Fruit fly (Drosophila melanogaster) whole organism, embryonic: ENCODE measurements around the gene hook.

ENCODE experiments used
- C15 ChIP-seq: fragments of 200-800 bp; sonication (Bioruptor generic); IDR thresholded peaks from 3 replicates; pipeline ENCODE4 v1.3.6; 2022; ENCODE audit warnings: missing biosample characterization, missing genetic modification characterization
- CG10565 ChIP-seq: fragments of 200-800 bp; sonication (Bioruptor generic); optimal IDR thresholded peaks from 3 replicates; lab custom pipeline; 2016; ENCODE audit warnings: missing biosample characterization, mild to moderate bottlenecking, missing genetic modification characterization
- CG11093 ChIP-seq: fragments of 200-800 bp; sonication (Bioruptor generic); IDR thresholded peaks from 3 replicates; pipeline ENCODE4 v1.3.6; 2022; ENCODE audit warnings: missing biosample characterization, missing genetic modification characterization
- CG11695 ChIP-seq: fragments of 200-800 bp; sonication (Bioruptor generic); IDR thresholded peaks from 3 replicates; pipeline ENCODE4 v1.3.6; 2022; ENCODE audit warnings: missing biosample characterization, missing genetic modification characterization
- CG13287 ChIP-seq: fragments of 200-800 bp; sonication (Bioruptor generic); IDR thresholded peaks from 2 replicates; pipeline ENCODE4 v1.3.6; 2022; ENCODE audit warnings: missing biosample characterization, missing genetic modification characterization; ENCODE audit not compliant: partially characterized antibody
- CG14050 ChIP-seq: fragments of 200-800 bp; sonication (Bioruptor generic); IDR thresholded peaks from 3 replicates; pipeline ENCODE4 v1.3.6; 2022; ENCODE audit warnings: missing biosample characterization, missing genetic modification characterization
- CG14860 ChIP-seq: fragments of 200-800 bp; sonication (Bioruptor generic); IDR thresholded peaks from 3 replicates; pipeline ENCODE4 v1.3.6; 2022; ENCODE audit warnings: missing biosample characterization, missing genetic modification characterization; ENCODE audit not compliant: partially characterized antibody
- CG1529 ChIP-seq: fragments of 200-800 bp; sonication (Bioruptor generic); optimal IDR thresholded peaks from 3 replicates; lab custom pipeline; 2018; ENCODE audit warnings: missing biosample characterization, missing genetic modification characterization
- CG16779 ChIP-seq: fragments of 200-800 bp; sonication (Bioruptor generic); IDR thresholded peaks from 2 replicates; pipeline ENCODE4 v1.3.6; 2022; ENCODE audit warnings: missing biosample characterization, missing genetic modification characterization
- CG16863 ChIP-seq: fragments of 200-800 bp; sonication (Bioruptor generic); optimal IDR thresholded peaks from 3 replicates; lab custom pipeline; 2016; ENCODE audit warnings: missing biosample characterization, missing genetic modification characterization
- CG17829 ChIP-seq: fragments of 200-800 bp; optimal IDR thresholded peaks from 2 replicates; lab custom pipeline; 2019; ENCODE audit warnings: missing biosample characterization, mild to moderate bottlenecking, missing genetic modification characterization, moderate library complexity
- CG1792 ChIP-seq: fragments of 200-800 bp; sonication (Bioruptor generic); optimal IDR thresholded peaks from 2 replicates; lab custom pipeline; 2016; ENCODE audit warnings: missing biosample characterization, missing genetic modification characterization
- CG2116 ChIP-seq: fragments of 200-800 bp; sonication (Bioruptor generic); optimal IDR thresholded peaks from 3 replicates; lab custom pipeline; 2018; ENCODE audit warnings: missing biosample characterization, mild to moderate bottlenecking, missing genetic modification characterization
- CG42726 ChIP-seq: fragments of 200-800 bp; sonication (Bioruptor generic); IDR thresholded peaks from 2 replicates; pipeline ENCODE4 v1.3.6; 2022; ENCODE audit warnings: missing biosample characterization, missing genetic modification characterization; ENCODE audit not compliant: partially characterized antibody
- CG4424 ChIP-seq: fragments of 200-800 bp; sonication (Bioruptor generic); optimal IDR thresholded peaks from 3 replicates; lab custom pipeline; 2016; ENCODE audit warnings: missing biosample characterization, missing genetic modification characterization
- CG6175 ChIP-seq: fragments of 200-800 bp; sonication (Bioruptor generic); IDR thresholded peaks from 3 replicates; pipeline ENCODE4 v1.3.6; 2022; ENCODE audit warnings: missing biosample characterization, missing genetic modification characterization
- CG6791 ChIP-seq: fragments of 200-800 bp; sonication (Bioruptor generic); IDR thresholded peaks from 3 replicates; pipeline ENCODE4 v1.3.6; 2022; ENCODE audit warnings: missing biosample characterization, missing genetic modification characterization; ENCODE audit not compliant: partially characterized antibody
- CG7372 ChIP-seq: fragments of 200-800 bp; sonication (Bioruptor generic); IDR thresholded peaks from 2 replicates; pipeline ENCODE4 v1.3.6; 2022; ENCODE audit warnings: missing biosample characterization, missing genetic modification characterization
- CG8944 ChIP-seq: fragments of 200-800 bp; sonication (Bioruptor generic); optimal IDR thresholded peaks from 3 replicates; lab custom pipeline; 2016; ENCODE audit warnings: missing biosample characterization, missing genetic modification characterization
- D19A ChIP-seq: fragments of 200-800 bp; optimal IDR thresholded peaks from 3 replicates; lab custom pipeline; 2019; ENCODE audit warnings: missing biosample characterization, mild to moderate bottlenecking, missing genetic modification characterization, moderate library complexity
- Dad ChIP-seq: fragments of 200-800 bp; sonication (Bioruptor generic); optimal IDR thresholded peaks from 3 replicates; lab custom pipeline; 2016; ENCODE audit warnings: missing biosample characterization, missing genetic modification characterization
- E2f2 ChIP-seq: fragments of 200-800 bp; sonication (Bioruptor generic); IDR thresholded peaks from 2 replicates; pipeline ENCODE4 v1.3.6; 2022; ENCODE audit warnings: missing biosample characterization, missing genetic modification characterization
- ERR ChIP-seq: fragments of 200-800 bp; sonication (Bioruptor generic); optimal IDR thresholded peaks from 2 replicates; lab custom pipeline; 2016; ENCODE audit warnings: missing biosample characterization, missing genetic modification characterization
- HmgZ ChIP-seq: fragments of 200-800 bp; sonication (Bioruptor generic); optimal IDR thresholded peaks from 2 replicates; lab custom pipeline; 2018; ENCODE audit warnings: missing biosample characterization, mild to moderate bottlenecking, missing genetic modification characterization
- Hr39 ChIP-seq: fragments of >200 bp; optimal IDR thresholded peaks from 2 replicates; lab custom pipeline; 2017
- Hr78 ChIP-seq, 2 experiments: fragments of 200-800 bp in 1 of 2; fragments of >200 bp in 1 of 2; sonication (Bioruptor generic) in 1 of 2; optimal IDR thresholded peaks; 2 replicates each; lab custom pipeline; 2017 to 2019; ENCODE audit warnings: missing biosample characterization in 2 of 2, missing genetic modification characterization in 2 of 2, mild to moderate bottlenecking in 1 of 2, moderate library complexity in 1 of 2
- Lim3 ChIP-seq: fragments of 200-800 bp; sonication (Bioruptor generic); IDR thresholded peaks from 2 replicates; pipeline ENCODE4 v1.3.6; 2022; ENCODE audit warnings: missing biosample characterization, missing genetic modification characterization
- MESR4 ChIP-seq: fragments of 200-800 bp; sonication (Bioruptor generic); optimal IDR thresholded peaks from 2 replicates; lab custom pipeline; 2018; ENCODE audit warnings: missing biosample characterization, mild to moderate bottlenecking, missing genetic modification characterization, moderate library complexity
- MTF-1 ChIP-seq: fragments of 200-800 bp; sonication (Bioruptor generic); optimal IDR thresholded peaks from 2 replicates; lab custom pipeline; 2018; ENCODE audit warnings: missing biosample characterization, mild to moderate bottlenecking, missing genetic modification characterization, borderline replicate concordance
- Mad ChIP-seq: fragments of 200-800 bp; sonication (Bioruptor generic); optimal IDR thresholded peaks from 2 replicates; lab custom pipeline; 2016; ENCODE audit warnings: missing biosample characterization, missing genetic modification characterization
- NC2β ChIP-seq: fragments of 200-800 bp; sonication (Bioruptor generic); optimal IDR thresholded peaks from 2 replicates; lab custom pipeline; 2016; ENCODE audit warnings: missing biosample characterization, missing genetic modification characterization
- NK7.1 ChIP-seq: fragments of 200-800 bp; sonication (Bioruptor generic); optimal IDR thresholded peaks from 3 replicates; lab custom pipeline; 2016; ENCODE audit warnings: missing biosample characterization, missing genetic modification characterization
- Sry-δ ChIP-seq: fragments of 200-800 bp; sonication (Bioruptor generic); optimal IDR thresholded peaks from 2 replicates; lab custom pipeline; 2016; ENCODE audit warnings: missing biosample characterization, missing genetic modification characterization
- ara ChIP-seq: fragments of 200-800 bp; sonication (Bioruptor generic); IDR thresholded peaks from 2 replicates; pipeline ENCODE4 v1.3.6; 2022; ENCODE audit warnings: missing biosample characterization, missing genetic modification characterization
- bigmax ChIP-seq: fragments of 200-800 bp; sonication (Bioruptor generic); optimal IDR thresholded peaks from 2 replicates; lab custom pipeline; 2018; ENCODE audit warnings: missing biosample characterization, mild to moderate bottlenecking, missing genetic modification characterization
- dm ChIP-seq: fragments of 200-800 bp; sonication (Bioruptor generic); optimal IDR thresholded peaks from 3 replicates; lab custom pipeline; 2016; ENCODE audit warnings: missing biosample characterization, missing genetic modification characterization
- fd102C ChIP-seq: fragments of 200-800 bp; sonication (Bioruptor generic); optimal IDR thresholded peaks from 2 replicates; lab custom pipeline; 2018; ENCODE audit warnings: missing biosample characterization, mild to moderate bottlenecking, missing genetic modification characterization, moderate library complexity
- insv ChIP-seq, 2 experiments: fragments of 200-800 bp; sonication (Bioruptor generic); optimal IDR thresholded peaks; 3 replicates each; lab custom pipeline; 2016 to 2018; ENCODE audit warnings: missing biosample characterization in 2 of 2, missing genetic modification characterization in 2 of 2
- mam ChIP-seq: fragments of 200-800 bp; sonication (Bioruptor generic); optimal IDR thresholded peaks from 3 replicates; lab custom pipeline; 2016; ENCODE audit warnings: missing biosample characterization, missing genetic modification characterization
- mld ChIP-seq: fragments of 200-800 bp; sonication (Bioruptor generic); IDR thresholded peaks from 3 replicates; pipeline ENCODE4 v1.3.6; 2022; ENCODE audit warnings: missing biosample characterization, missing genetic modification characterization; ENCODE audit not compliant: partially characterized antibody
- nom ChIP-seq: fragments of 200-800 bp; sonication (Bioruptor generic); optimal IDR thresholded peaks from 2 replicates; lab custom pipeline; 2017; ENCODE audit warnings: missing biosample characterization, missing genetic modification characterization, mild to moderate bottlenecking, moderate library complexity, missing genetic modification reagents
- p53 ChIP-seq: fragments of 200-800 bp; sonication (Bioruptor generic); optimal IDR thresholded peaks from 2 replicates; lab custom pipeline; 2016; ENCODE audit warnings: missing biosample characterization, missing genetic modification characterization
- row ChIP-seq: fragments of 200-800 bp; sonication (Bioruptor generic); IDR thresholded peaks from 3 replicates; pipeline ENCODE4 v1.3.6; 2022; ENCODE audit warnings: missing biosample characterization, missing genetic modification characterization
- sc ChIP-seq, 3 experiments: fragments of >200 bp in 2 of 3; fragments of 200-800 bp in 1 of 3; sonication (Bioruptor generic) in 1 of 3; optimal IDR thresholded peaks; 2 replicates in 2 of 3; 3 replicates in 1 of 3; lab custom pipeline; 2017; ENCODE audit warnings: mild to moderate bottlenecking in 1 of 3, missing biosample characterization in 1 of 3, missing genetic modification characterization in 1 of 3, missing genetic modification reagents in 1 of 3
- scrt ChIP-seq: fragments of 200-800 bp; sonication (Bioruptor generic); optimal IDR thresholded peaks from 2 replicates; lab custom pipeline; 2018; ENCODE audit warnings: missing biosample characterization, mild to moderate bottlenecking, missing genetic modification characterization, moderate library complexity
- sob ChIP-seq: fragments of 200-800 bp; sonication (Bioruptor generic); IDR thresholded peaks from 2 replicates; pipeline ENCODE4 v1.3.6; 2022; ENCODE audit warnings: missing biosample characterization, missing genetic modification characterization
- stc ChIP-seq: fragments of 200-800 bp; sonication (Bioruptor generic); IDR thresholded peaks from 2 replicates; pipeline ENCODE4 v1.3.6; 2022; ENCODE audit warnings: missing biosample characterization, missing genetic modification characterization
- tna ChIP-seq: fragments of 200-800 bp; sonication (Bioruptor generic); IDR thresholded peaks from 2 replicates; pipeline ENCODE4 v1.3.6; 2022; ENCODE audit warnings: missing biosample characterization, missing genetic modification characterization; ENCODE audit not compliant: partially characterized antibody
- unpg ChIP-seq: fragments of 200-800 bp; sonication (Bioruptor generic); optimal IDR thresholded peaks from 3 replicates; lab custom pipeline; 2018; ENCODE audit warnings: missing biosample characterization, mild to moderate bottlenecking, missing genetic modification characterization, moderate library complexity
- wor ChIP-seq: fragments of 200-800 bp; sonication (Bioruptor generic); IDR thresholded peaks from 2 replicates; pipeline ENCODE4 v1.3.6; 2022; ENCODE audit warnings: missing biosample characterization, missing genetic modification characterization

Gene hook

dm6 chr2L:19009130-19009529 lies 24.2 kb downstream of the hook start, which contains the start of gene RpL30 (continued):
- peak; percentile 90 for TF ChIP-seq CG17829 (tag; lab: Kevin White, UChicago)
- TF ChIP-seq CG42726, result peak; percentile 55
- TF ChIP-seq mam (GFP tag; lab: Kevin White, UChicago), result peak; percentile 86
- peak; percentile 43; the same call in 1 of the 2 replicates for TF ChIP-seq CG7372
- no peak for TF ChIP-seq Lim3 (GFP tag; lab: Robert Waterston, UW)
- TF ChIP-seq CG6791, result peak; percentile 64
- TF ChIP-seq Mad (GFP tag; lab: Kevin White, UChicago), result peak; percentile 91
- no peak for TF ChIP-seq CG11093 (GFP tag; lab: Robert Waterston, UW)
- peak; percentile 97 for TF ChIP-seq MTF-1 (GFP tag; lab: Kevin White, UChicago)
- TF ChIP-seq CG16779 (GFP tag; lab: Robert Waterston, UW), result peak; percentile 91
- peak; percentile 97 for TF ChIP-seq HmgZ (tag; lab: Kevin White, UChicago)
- TF ChIP-seq stc, result peak; percentile 91
- TF ChIP-seq CG14860, result no peak
- peak; percentile 82 for TF ChIP-seq Sry-δ (GFP tag; lab: Kevin White, UChicago)
- peak; percentile 35 for TF ChIP-seq CG10565 (GFP tag; lab: Kevin White, UChicago)
- peak; percentile 92 for TF ChIP-seq scrt (GFP tag; lab: Kevin White, UChicago)
- peak; percentile 90 for TF ChIP-seq unpg (GFP tag; lab: Kevin White, UChicago)
- TF ChIP-seq CG4424 (GFP tag; lab: Kevin White, UChicago), result peak; percentile 83
- peak; percentile 93 for TF ChIP-seq p53 (GFP tag; lab: Kevin White, UChicago)
- TF ChIP-seq ara, result peak; percentile 86
- peak; percentile 89 for TF ChIP-seq fd102C (GFP tag; lab: Kevin White, UChicago)
- peak; percentile 85 for TF ChIP-seq CG1529 (GFP tag; lab: Kevin White, UChicago)
- TF ChIP-seq D19A, result peak; percentile 45
- peak; percentile 90 for TF ChIP-seq CG2116 (GFP tag; lab: Kevin White, UChicago)
- peak; percentile 82 for TF ChIP-seq CG13287 (GFP tag; lab: Robert Waterston, UW)
- peak; percentile 100 for TF ChIP-seq dm
- peak; percentile 89 for TF ChIP-seq bigmax (GFP tag; lab: Kevin White, UChicago)
- no peak for TF ChIP-seq mld
- peak; percentile 73 for TF ChIP-seq CG8944 (GFP tag; lab: Kevin White, UChicago)
- TF ChIP-seq ERR (GFP tag; lab: Kevin White, UChicago), result peak; percentile 80
- TF ChIP-seq CG11695 (GFP tag; lab: Robert Waterston, UW), result peak; percentile 85
- TF ChIP-seq E2f2 (GFP tag; lab: Robert Waterston, UW), result peak; percentile 99
- peak; percentile 43 for TF ChIP-seq wor (GFP tag; lab: Robert Waterston, UW)
- TF ChIP-seq Hr78 (GFP tag; optimal IDR thresholded peaks at IDR 0.05; lab: Kevin White, UChicago), result no peak
- TF ChIP-seq CG14050 (GFP tag; lab: Robert Waterston, UW), result peak; percentile 82
- peak; percentile 95 for TF ChIP-seq nom (GFP tag; lab: Kevin White, UChicago)
- peak; percentile 85; the same call in 2 of the 3 replicates for TF ChIP-seq C15
- TF ChIP-seq Hr39, result no peak
- TF ChIP-seq NK7.1 (GFP tag; lab: Kevin White, UChicago), result peak; percentile 90
- peak; percentile 99 for TF ChIP-seq NC2β (GFP tag; lab: Kevin White, UChicago)
- TF ChIP-seq sob (GFP tag; lab: Robert Waterston, UW), result peak; percentile 93
- TF ChIP-seq insv (GFP tag; optimal IDR thresholded peaks at IDR 0.05; lab: Kevin White, UChicago), result peak in 1 of 2 experiments; percentile 84
- peak; percentile 86 for TF ChIP-seq CG16863 (GFP tag; lab: Kevin White, UChicago)
- no peak for TF ChIP-seq tna (GFP tag; lab: Robert Waterston, UW)
- TF ChIP-seq Dad (GFP tag; lab: Kevin White, UChicago), result peak; percentile 93
- TF ChIP-seq row (GFP tag; lab: Robert Waterston, UW), result peak; percentile 60
- peak; percentile 82; the same call in 2 of the 3 replicates for TF ChIP-seq CG6175 (GFP tag; lab: Robert Waterston, UW)
- peak; percentile 83 for TF ChIP-seq CG1792 (GFP tag; lab: Kevin White, UChicago)
- TF ChIP-seq sc (optimal IDR thresholded peaks at IDR 0.05; lab: Kevin White, UChicago), result no peak
- TF ChIP-seq sc (GFP tag; optimal IDR thresholded peaks at IDR 0.05; lab: Kevin White, UChicago), result peak; percentile 66
- TF ChIP-seq MESR4, result peak; percentile 100
